Fruit fly (Drosophila melanogaster) whole organism, wandering third instar larva: ENCODE measurements around the gene CG11911.

Experiments used
- Dfd ChIP-seq: fragments of >200 bp; optimal IDR thresholded peaks from 2 replicates; lab custom pipeline; 2017; ENCODE audit warnings: missing biosample characterization, missing genetic modification characterization
- Rel ChIP-seq, 2 experiments: fragments of 200-800 bp; sonication (Bioruptor generic) in 1 of 2; optimal IDR thresholded peaks; 2 replicates in 1 of 2; 3 replicates in 1 of 2; lab custom pipeline; 2016 to 2019; ENCODE audit warnings: mild to moderate bottlenecking in 2 of 2, missing biosample characterization in 2 of 2, missing genetic modification characterization in 2 of 2, moderate library complexity in 1 of 2
- brk ChIP-seq: fragments of 200-800 bp; sonication (Bioruptor generic); optimal IDR thresholded peaks from 2 replicates; lab custom pipeline; 2016; ENCODE audit warnings: missing biosample characterization, mild to moderate bottlenecking, missing genetic modification characterization
- pan ChIP-seq: fragments of >200 bp; optimal IDR thresholded peaks from 2 replicates; lab custom pipeline; 2017

- TF ChIP-seq Dfd (GFP tag; lab: Kevin White, UChicago) (no peak), pan (no peak), brk (GFP tag; lab: Kevin White, UChicago) (no peak), Rel (GFP tag; optimal IDR thresholded peaks at IDR 0.05; lab: Kevin White, UChicago) (no peak), Rel (tag; optimal IDR thresholded peaks at IDR 0.05; lab: Kevin White, UChicago) (peak; percentile 48)
These were observed 22.8 kb downstream of the CG11911 start for dm6 chr2L:298285-298644.
